Fruit fly (Drosophila melanogaster): Measurements from ENCODE around the gene CG17075.
A peak's percentile ranks its signal among the peaks of the same experiment; 100 is the strongest.

CG17075 gene

dm6 chr2L:224599-225385 is 42.5 kb downstream of the CG17075 start (continued):
- peak; percentile 92 for TF ChIP-seq spab (GFP tag; optimal IDR thresholded peaks at IDR 0.05)
- peak; percentile 11 for TF ChIP-seq CG6854 (GFP tag; optimal IDR thresholded peaks at IDR 0.05)
- peak; percentile 88 for TF ChIP-seq lz (GFP tag; optimal IDR thresholded peaks at IDR 0.05)
- TF ChIP-seq salr (GFP tag; optimal IDR thresholded peaks at IDR 0.05), result peak; percentile 87 to 94
- TF ChIP-seq CG3032 (tag; optimal IDR thresholded peaks at IDR 0.05), result peak; percentile 91
- TF ChIP-seq CG10631 (GFP tag; optimal IDR thresholded peaks at IDR 0.05), result peak; percentile 93
- peak; percentile 92 for TF ChIP-seq fd59A (GFP tag; optimal IDR thresholded peaks at IDR 0.05)
- peak; percentile 80 for TF ChIP-seq Gug (GFP tag; IDR thresholded peaks at IDR 0.05)
- TF ChIP-seq CG16779 (tag; optimal IDR thresholded peaks at IDR 0.05), result peak; percentile 79
- peak; percentile 86 for TF ChIP-seq CG1621 (tag; optimal IDR thresholded peaks at IDR 0.05)
- TF ChIP-seq CG8319 (GFP tag; optimal IDR thresholded peaks at IDR 0.05), result peak; percentile 71
- no peak for TF ChIP-seq Hr38 (GFP tag; optimal IDR thresholded peaks at IDR 0.05)
- peak; percentile 77 for TF ChIP-seq Eip93F (GFP tag; optimal IDR thresholded peaks at IDR 0.05)
- TF ChIP-seq fkh (GFP tag; optimal IDR thresholded peaks at IDR 0.05), result no peak
- TF ChIP-seq CG32006 (GFP tag; optimal IDR thresholded peaks at IDR 0.05), result peak; percentile 91
- TF ChIP-seq vri (GFP tag; optimal IDR thresholded peaks at IDR 0.05), result peak; percentile 84
- TF ChIP-seq dac (GFP tag; optimal IDR thresholded peaks at IDR 0.05), result peak; percentile 85
- peak; percentile 68 for TF ChIP-seq Blimp-1 (GFP tag; optimal IDR thresholded peaks at IDR 0.05)
- TF ChIP-seq Eip75B (GFP tag; optimal IDR thresholded peaks at IDR 0.05), result peak; percentile 91
- TF ChIP-seq Hr39 (GFP tag; optimal IDR thresholded peaks at IDR 0.05), result peak; percentile 87
- peak; percentile 77 for TF ChIP-seq Sox15 (GFP tag; optimal IDR thresholded peaks at IDR 0.05)
- peak; percentile 86 for TF ChIP-seq Sox102F (GFP tag; optimal IDR thresholded peaks at IDR 0.05)
- peak; percentile 78 for TF ChIP-seq CG8632 (GFP tag; optimal IDR thresholded peaks at IDR 0.05)
- peak; percentile 74 for TF ChIP-seq CG8119 (GFP tag; IDR thresholded peaks at IDR 0.05)
- TF ChIP-seq ss (GFP tag; optimal IDR thresholded peaks at IDR 0.05), result peak; percentile 85 to 91
- TF ChIP-seq achi (GFP tag; optimal IDR thresholded peaks at IDR 0.05), result peak; percentile 89
- peak; percentile 77 for TF ChIP-seq CG6276 (GFP tag; optimal IDR thresholded peaks at IDR 0.05)
- TF ChIP-seq CG7368 (GFP tag; optimal IDR thresholded peaks at IDR 0.05), result peak; percentile 85
- TF ChIP-seq CG10669 (GFP tag; optimal IDR thresholded peaks at IDR 0.05), result peak; percentile 91
- TF ChIP-seq net (GFP tag; optimal IDR thresholded peaks at IDR 0.05), result peak; percentile 87
- TF ChIP-seq CG15336 (GFP tag; IDR thresholded peaks at IDR 0.05), result peak; percentile 71
- peak; percentile 74 for TF ChIP-seq CG11902 (GFP tag; optimal IDR thresholded peaks at IDR 0.05)
- peak; percentile 90 for TF ChIP-seq topi (GFP tag; optimal IDR thresholded peaks at IDR 0.05)
- TF ChIP-seq Smox (GFP tag; optimal IDR thresholded peaks at IDR 0.05), result peak; percentile 88
- TF ChIP-seq CG11762 (GFP tag; optimal IDR thresholded peaks at IDR 0.05; ENCODE audit: insufficient read depth), result peak; percentile 84

- no peak for TF ChIP-seq svp (GFP tag)
- TF ChIP-seq ss (GFP tag; optimal IDR thresholded peaks at IDR 0.05), result no peak
- TF ChIP-seq fd85E (GFP tag; optimal IDR thresholded peaks at IDR 0.05), result no peak
- no peak for TF ChIP-seq CG6808 (GFP tag; optimal IDR thresholded peaks at IDR 0.05)
- no peak for TF ChIP-seq CG1621 (tag; optimal IDR thresholded peaks at IDR 0.05)
- no peak for TF ChIP-seq Met (GFP tag; optimal IDR thresholded peaks at IDR 0.05)
- TF ChIP-seq dsx (GFP tag; optimal IDR thresholded peaks at IDR 0.05; ENCODE audit: poor library complexity, severe bottlenecking), result no peak
- no peak for TF ChIP-seq fkh (GFP tag; optimal IDR thresholded peaks at IDR 0.05)
- TF ChIP-seq acj6 (GFP tag; optimal IDR thresholded peaks at IDR 0.05), result no peak
- TF ChIP-seq CG8632 (GFP tag; optimal IDR thresholded peaks at IDR 0.05), result no peak
These were observed 43.3 kb downstream of the CG17075 start for dm6 chr2L:223867-224598.
